Worm (Caenorhabditis elegans) whole organism, mixed stage, embryonic: ENCODE measurements around the gene B0304.2.

ENCODE experiments used
- blmp-1 ChIP-seq: fragments of 150-350 bp; optimal IDR thresholded peaks from 2 replicates; lab custom pipeline; 2014; ENCODE audit warnings: missing biosample characterization, missing genetic modification characterization
- ces-1 ChIP-seq: fragments of 150-350 bp; optimal IDR thresholded peaks from 2 replicates; lab custom pipeline; 2014; ENCODE audit warnings: missing biosample characterization, missing genetic modification reagents, missing genetic modification characterization
- mep-1 ChIP-seq: fragments of 150-350 bp; optimal IDR thresholded peaks from 2 replicates; lab custom pipeline; 2017; ENCODE audit warnings: missing biosample characterization, missing genetic modification reagents, missing genetic modification characterization, inconsistent platforms
- nhr-12 ChIP-seq: fragments of 150-350 bp; optimal IDR thresholded peaks from 2 replicates; lab custom pipeline; 2014; ENCODE audit warnings: missing biosample characterization, missing genetic modification characterization
- nhr-237 ChIP-seq: fragments of 150-350 bp; optimal IDR thresholded peaks from 2 replicates; lab custom pipeline; 2014; ENCODE audit warnings: missing biosample characterization, missing genetic modification characterization
- pha-4 ChIP-seq: fragments of 150-350 bp; optimal IDR thresholded peaks from 2 replicates; lab custom pipeline; 2018; ENCODE audit warnings: missing biosample characterization, missing genetic modification reagents, missing genetic modification characterization
- sptf-1 ChIP-seq: sonication (generic microtip); optimal IDR thresholded peaks from 2 replicates; lab custom pipeline; 2017; ENCODE audit warnings: mild to moderate bottlenecking, missing genetic modification characterization, moderate library complexity, missing compliant biosample characterization
- unc-62 ChIP-seq: fragments of 150-350 bp; optimal IDR thresholded peaks from 2 replicates; lab custom pipeline; 2014; ENCODE audit warnings: missing biosample characterization, missing genetic modification reagents, missing genetic modification characterization
- ztf-11 ChIP-seq: fragments of 150-350 bp; optimal IDR thresholded peaks from 2 replicates; lab custom pipeline; 2014; ENCODE audit warnings: missing biosample characterization, missing genetic modification characterization

ce11 chrII:4518300-4518907 lies 5.0 kb upstream of the B0304.2 start, which contains the start of gene hlh-1:
- TF ChIP-seq mep-1 (tag; lab: Kevin White, UChicago): no peak
- TF ChIP-seq ztf-11 (tag; lab: Kevin White, UChicago): no peak
- TF ChIP-seq unc-62 (GFP tag; lab: Kevin White, UChicago): peak; percentile 83
- TF ChIP-seq pha-4 (tag; lab: Kevin White, UChicago): no peak
- TF ChIP-seq nhr-12 (tag; lab: Kevin White, UChicago): no peak
- TF ChIP-seq nhr-237 (tag; lab: Kevin White, UChicago): no peak
- no peak for TF ChIP-seq ces-1 (GFP tag; lab: Kevin White, UChicago)
- TF ChIP-seq sptf-1 (tag; lab: Kevin White, UChicago): peak; percentile 12
- no peak for TF ChIP-seq blmp-1 (tag; lab: Kevin White, UChicago)
